Worm (Caenorhabditis elegans): ENCODE results near the gene F15G9.6.

ce11 chrX:9706084-9706483 lies 3.5 kb upstream of the F15G9.6 start, which contains the start of gene F15G9.1:
- no peak for TF ChIP-seq hlh-11 (tag; optimal IDR thresholded peaks at IDR 0.05)
- no peak for TF ChIP-seq tra-1 (GFP tag; IDR thresholded peaks at IDR 0.05)
- TF ChIP-seq nhr-76 (tag; optimal IDR thresholded peaks at IDR 0.05) = no peak

Measured in whole organism, L4 larva.